Fruit fly (Drosophila melanogaster) whole organism, embryonic: Measurements from ENCODE around the gene CG8066.

ENCODE experiments used
- Awh ChIP-seq: fragments of 200-800 bp; sonication (Bioruptor generic); IDR thresholded peaks from 2 replicates; pipeline ENCODE4, ENCODE4 v1.3.6; 2022; ENCODE audit warnings: missing biosample characterization, missing genetic modification characterization
- CG10979 ChIP-seq: fragments of 200-800 bp; sonication (Bioruptor generic); optimal IDR thresholded peaks from 2 replicates; lab custom pipeline; 2018; ENCODE audit warnings: missing biosample characterization, mild to moderate bottlenecking, missing genetic modification characterization, moderate library complexity
- CG11247 ChIP-seq: fragments of 200-800 bp; sonication (Bioruptor generic); IDR thresholded peaks from 2 replicates; pipeline ENCODE4 v1.3.6; 2022; ENCODE audit warnings: missing biosample characterization, missing genetic modification characterization
- CG12071 ChIP-seq: fragments of 200-800 bp; sonication (Bioruptor generic); optimal IDR thresholded peaks from 3 replicates; lab custom pipeline; 2018; ENCODE audit warnings: missing biosample characterization, mild to moderate bottlenecking, missing genetic modification characterization
- CG14014 ChIP-seq: fragments of 200-800 bp; sonication (Bioruptor generic); IDR thresholded peaks from 2 replicates; pipeline ENCODE4 v1.3.6; 2022; ENCODE audit warnings: missing biosample characterization, missing genetic modification characterization
- CG15073 ChIP-seq: fragments of 200-800 bp; sonication (Bioruptor generic); optimal IDR thresholded peaks from 2 replicates; lab custom pipeline; 2016; ENCODE audit warnings: missing biosample characterization, missing genetic modification characterization
- CG15269 ChIP-seq: fragments of 200-800 bp; sonication (Bioruptor generic); optimal IDR thresholded peaks from 2 replicates; lab custom pipeline; 2018; ENCODE audit warnings: missing biosample characterization, mild to moderate bottlenecking, missing genetic modification characterization, moderate library complexity
- CG32767 ChIP-seq: fragments of 200-800 bp; sonication (Bioruptor generic); IDR thresholded peaks from 2 replicates; pipeline ENCODE4 v1.3.6; 2022; ENCODE audit warnings: missing biosample characterization, missing genetic modification characterization
- CG34224 ChIP-seq: fragments of 200-800 bp; sonication (Bioruptor generic); IDR thresholded peaks from 3 replicates; pipeline ENCODE4 v1.3.6; 2022; ENCODE audit warnings: missing biosample characterization, missing genetic modification characterization; ENCODE audit not compliant: partially characterized antibody
- CG3838 ChIP-seq: fragments of 200-800 bp; sonication (Bioruptor generic); optimal IDR thresholded peaks from 3 replicates; lab custom pipeline; 2016; ENCODE audit warnings: missing biosample characterization, missing genetic modification characterization
- CG42726 ChIP-seq: fragments of 200-800 bp; sonication (Bioruptor generic); IDR thresholded peaks from 2 replicates; pipeline ENCODE4 v1.3.6; 2022; ENCODE audit warnings: missing biosample characterization, missing genetic modification characterization; ENCODE audit not compliant: partially characterized antibody
- CG5180 ChIP-seq: fragments of 200-800 bp; sonication (Bioruptor generic); optimal IDR thresholded peaks from 3 replicates; lab custom pipeline; 2017; ENCODE audit warnings: missing biosample characterization, missing genetic modification characterization, mild to moderate bottlenecking, moderate library complexity, missing genetic modification reagents
- CG5953 ChIP-seq: fragments of 200-800 bp; sonication (Bioruptor generic); IDR thresholded peaks from 2 replicates; pipeline ENCODE4 v1.3.6; 2022; ENCODE audit warnings: missing biosample characterization, missing genetic modification characterization
- CG8359 ChIP-seq: fragments of 200-800 bp; sonication (Bioruptor generic); optimal IDR thresholded peaks from 2 replicates; lab custom pipeline; 2017; ENCODE audit warnings: missing biosample characterization, mild to moderate bottlenecking, missing genetic modification characterization, borderline replicate concordance
- CG8388 ChIP-seq: fragments of 200-800 bp; sonication (Bioruptor generic); optimal IDR thresholded peaks from 2 replicates; lab custom pipeline; 2019; ENCODE audit warnings: missing biosample characterization, mild to moderate bottlenecking, missing genetic modification characterization, moderate library complexity
- CTCF ChIP-seq: fragments of 200-800 bp; sonication (Bioruptor generic); optimal IDR thresholded peaks from 2 replicates; lab custom pipeline; 2017; ENCODE audit warnings: missing biosample characterization, mild to moderate bottlenecking, missing genetic modification characterization, moderate library complexity
- CkIIα-i1 ChIP-seq: fragments of 200-800 bp; sonication (Bioruptor generic); IDR thresholded peaks from 2 replicates; pipeline ENCODE4 v1.3.6; 2022; ENCODE audit warnings: missing biosample characterization, missing genetic modification characterization
- CrebB ChIP-seq: fragments of 200-800 bp; sonication (Bioruptor generic); optimal IDR thresholded peaks from 3 replicates; lab custom pipeline; 2018; ENCODE audit warnings: missing biosample characterization, mild to moderate bottlenecking, missing genetic modification characterization
- D19A ChIP-seq: fragments of 200-800 bp; optimal IDR thresholded peaks from 3 replicates; lab custom pipeline; 2019; ENCODE audit warnings: missing biosample characterization, mild to moderate bottlenecking, missing genetic modification characterization, moderate library complexity
- Ets65A ChIP-seq: fragments of 200-800 bp; sonication (Bioruptor generic); peaks from one replicate; lab custom pipeline; 2016; ENCODE audit warnings: missing biosample characterization, missing genetic modification characterization
- HLH4C ChIP-seq: fragments of 200-800 bp; sonication (Bioruptor generic); IDR thresholded peaks from 3 replicates; pipeline ENCODE4 v1.3.6; 2022; ENCODE audit warnings: missing biosample characterization, missing genetic modification characterization; ENCODE audit not compliant: partially characterized antibody
- HLH54F ChIP-seq: fragments of 200-800 bp; sonication (Bioruptor generic); optimal IDR thresholded peaks from 3 replicates; lab custom pipeline; 2016; ENCODE audit warnings: missing biosample characterization, missing genetic modification characterization
- Hey ChIP-seq: fragments of 200-800 bp; sonication (Bioruptor generic); optimal IDR thresholded peaks from 3 replicates; lab custom pipeline; 2018; ENCODE audit warnings: missing biosample characterization, mild to moderate bottlenecking, missing genetic modification characterization
- HmgZ ChIP-seq: fragments of 200-800 bp; sonication (Bioruptor generic); optimal IDR thresholded peaks from 2 replicates; lab custom pipeline; 2018; ENCODE audit warnings: missing biosample characterization, mild to moderate bottlenecking, missing genetic modification characterization
- Hsf ChIP-seq: fragments of 200-800 bp; sonication (Bioruptor generic); optimal IDR thresholded peaks from 3 replicates; lab custom pipeline; 2016; ENCODE audit warnings: missing biosample characterization, missing genetic modification characterization
- Jarid2 ChIP-seq: fragments of 200-800 bp; sonication (Bioruptor generic); optimal IDR thresholded peaks from 3 replicates; lab custom pipeline; 2017; ENCODE audit warnings: mild to moderate bottlenecking, missing biosample characterization, missing genetic modification reagents, missing genetic modification characterization
- MESR4 ChIP-seq: fragments of 200-800 bp; sonication (Bioruptor generic); optimal IDR thresholded peaks from 2 replicates; lab custom pipeline; 2018; ENCODE audit warnings: missing biosample characterization, mild to moderate bottlenecking, missing genetic modification characterization, moderate library complexity
- Ravus ChIP-seq: fragments of 200-800 bp; sonication (Bioruptor generic); IDR thresholded peaks from 2 replicates; pipeline ENCODE4 v1.3.6; 2022; ENCODE audit warnings: missing biosample characterization, missing genetic modification characterization
- Six4 ChIP-seq: fragments of 200-800 bp; sonication (Bioruptor generic); optimal IDR thresholded peaks from 2 replicates; lab custom pipeline; 2016; ENCODE audit warnings: missing biosample characterization, missing genetic modification characterization
- amos ChIP-seq: fragments of 200-800 bp; sonication (Bioruptor generic); IDR thresholded peaks from 2 replicates; pipeline ENCODE4 v1.3.6; 2022; ENCODE audit warnings: missing biosample characterization, missing genetic modification characterization; ENCODE audit not compliant: partially characterized antibody
- ase ChIP-seq: fragments of 200-800 bp; sonication (Bioruptor generic); IDR thresholded peaks from 3 replicates; pipeline ENCODE4 v1.3.6; 2022; ENCODE audit warnings: missing biosample characterization, missing genetic modification characterization
- chinmo ChIP-seq: fragments of 200-800 bp; sonication (Bioruptor generic); IDR thresholded peaks from 4 replicates; pipeline ENCODE4 v1.3.6; 2022; ENCODE audit warnings: missing biosample characterization, missing genetic modification characterization; ENCODE audit not compliant: partially characterized antibody
- corto ChIP-seq: fragments of 200-800 bp; sonication (Bioruptor generic); optimal IDR thresholded peaks from 2 replicates; lab custom pipeline; 2016; ENCODE audit warnings: missing biosample characterization, mild to moderate bottlenecking, missing genetic modification characterization, moderate library complexity
- cwo ChIP-seq: fragments of 200-800 bp; sonication (Bioruptor generic); optimal IDR thresholded peaks from 3 replicates; lab custom pipeline; 2017; ENCODE audit warnings: missing biosample characterization, missing genetic modification characterization, mild to moderate bottlenecking, moderate library complexity, missing genetic modification reagents
- gem ChIP-seq: fragments of 200-800 bp; sonication (Bioruptor generic); optimal IDR thresholded peaks from 2 replicates; lab custom pipeline; 2019; ENCODE audit warnings: missing biosample characterization, mild to moderate bottlenecking, missing genetic modification characterization, moderate library complexity
- hbn ChIP-seq: fragments of 200-800 bp; sonication (Bioruptor generic); IDR thresholded peaks from 2 replicates; pipeline ENCODE4 v1.3.6; 2022; ENCODE audit warnings: missing biosample characterization, missing genetic modification characterization; ENCODE audit not compliant: partially characterized antibody
- insv ChIP-seq, 2 experiments: fragments of 200-800 bp; sonication (Bioruptor generic); optimal IDR thresholded peaks; 3 replicates each; lab custom pipeline; 2016 to 2018; ENCODE audit warnings: missing biosample characterization in 2 of 2, missing genetic modification characterization in 2 of 2
- knrl ChIP-seq: fragments of 200-800 bp; sonication (Bioruptor generic); IDR thresholded peaks from 3 replicates; pipeline ENCODE4 v1.3.6; 2022; ENCODE audit warnings: missing biosample characterization, missing genetic modification characterization; ENCODE audit not compliant: partially characterized antibody
- lbe ChIP-seq: fragments of 200-800 bp; sonication (Bioruptor generic); optimal IDR thresholded peaks from 2 replicates; lab custom pipeline; 2016; ENCODE audit warnings: missing biosample characterization, mild to moderate bottlenecking, missing genetic modification characterization
- nau ChIP-seq: fragments of 200-800 bp; sonication (Bioruptor generic); optimal IDR thresholded peaks from 3 replicates; lab custom pipeline; 2017; ENCODE audit warnings: missing biosample characterization, mild to moderate bottlenecking, missing genetic modification characterization, missing genetic modification reagents
- oc ChIP-seq: fragments of 200-800 bp; sonication (Bioruptor generic); optimal IDR thresholded peaks from 2 replicates; lab custom pipeline; 2018; ENCODE audit warnings: missing biosample characterization, mild to moderate bottlenecking, missing genetic modification characterization, moderate library complexity
- org-1 ChIP-seq: fragments of 200-800 bp; sonication (Bioruptor generic); optimal IDR thresholded peaks from 2 replicates; lab custom pipeline; 2017; ENCODE audit warnings: missing biosample characterization, missing genetic modification characterization
- otp ChIP-seq: fragments of 200-800 bp; sonication (Bioruptor generic); IDR thresholded peaks from 3 replicates; pipeline ENCODE4, ENCODE4 v1.3.6; 2022; ENCODE audit warnings: missing biosample characterization, missing genetic modification characterization
- peb ChIP-seq: fragments of 200-800 bp; sonication (Bioruptor generic); IDR thresholded peaks from 2 replicates; pipeline ENCODE4 v1.3.6; 2022; ENCODE audit warnings: missing biosample characterization, missing genetic modification characterization
- sc ChIP-seq, 3 experiments: fragments of >200 bp in 2 of 3; fragments of 200-800 bp in 1 of 3; sonication (Bioruptor generic) in 1 of 3; optimal IDR thresholded peaks; 2 replicates in 2 of 3; 3 replicates in 1 of 3; lab custom pipeline; 2017; ENCODE audit warnings: mild to moderate bottlenecking in 1 of 3, missing biosample characterization in 1 of 3, missing genetic modification characterization in 1 of 3, missing genetic modification reagents in 1 of 3
- tap ChIP-seq: fragments of 200-800 bp; optimal IDR thresholded peaks from 3 replicates; lab custom pipeline; 2019; ENCODE audit warnings: missing biosample characterization, mild to moderate bottlenecking, missing genetic modification characterization, moderate library complexity
- vnd ChIP-seq: fragments of 200-800 bp; sonication (Bioruptor generic); IDR thresholded peaks from 3 replicates; pipeline ENCODE4 v1.3.6; 2022; ENCODE audit warnings: missing biosample characterization, missing genetic modification characterization; ENCODE audit not compliant: partially characterized antibody
- wdn ChIP-seq: fragments of 200-800 bp; sonication (Bioruptor generic); IDR thresholded peaks from 2 replicates; pipeline ENCODE4 v1.3.6; 2022; ENCODE audit warnings: missing biosample characterization, missing genetic modification characterization

The CG8066 gene

dm6 chr3R:14590753-14591535 lies 22.3 kb upstream of the CG8066 start (continued):
- TF ChIP-seq CG3838 (GFP tag; lab: Kevin White, UChicago) (no peak), CG42726 (GFP tag; lab: Robert Waterston, UW) (no peak), oc (tag; lab: Kevin White, UChicago) (peak; percentile 74), HLH4C (GFP tag; lab: Robert Waterston, UW) (no peak), CG32767 (peak; percentile 74), CG12071 (GFP tag; lab: Kevin White, UChicago) (peak; percentile 20), D19A (tag; lab: Kevin White, UChicago) (peak; percentile 93), amos (GFP tag; lab: Robert Waterston, UW) (no peak), Six4 (GFP tag; lab: Kevin White, UChicago) (peak; percentile 80), MESR4 (GFP tag; lab: Kevin White, UChicago) (no peak), CG15269 (tag; lab: Kevin White, UChicago) (peak; percentile 74), CTCF (GFP tag; lab: Kevin White, UChicago) (peak; percentile 21), knrl (GFP tag; lab: Robert Waterston, UW) (no peak), CG8359 (GFP tag; lab: Kevin White, UChicago) (peak; percentile 77), tap (peak; percentile 85), CG15073 (GFP tag; lab: Kevin White, UChicago) (peak; percentile 48), CkIIα-i1 (GFP tag; lab: Robert Waterston, UW) (no peak), Ravus (GFP tag; lab: Robert Waterston, UW) (no peak), CG5953 (GFP tag; lab: Robert Waterston, UW) (no peak; the same call in 1 of the 2 replicates), CG10979 (tag; lab: Kevin White, UChicago) (peak; percentile 98), sc (optimal IDR thresholded peaks at IDR 0.05; lab: Kevin White, UChicago) (no peak), sc (GFP tag; optimal IDR thresholded peaks at IDR 0.05; lab: Kevin White, UChicago) (peak; percentile 93), ase (GFP tag; lab: Robert Waterston, UW) (peak; percentile 68; the same call in 1 of the 3 replicates), Awh (GFP tag; lab: Robert Waterston, UW) (peak; percentile 69), HLH54F (GFP tag; lab: Kevin White, UChicago) (no peak), corto (no peak), chinmo (GFP tag; lab: Robert Waterston, UW) (no peak), CrebB (tag; lab: Kevin White, UChicago) (peak; percentile 39), nau (GFP tag; lab: Kevin White, UChicago) (peak; percentile 61), gem (tag; lab: Kevin White, UChicago) (peak; percentile 96), wdn (GFP tag; lab: Robert Waterston, UW) (no peak), CG14014 (no peak), CG11247 (GFP tag; lab: Robert Waterston, UW) (no peak), CG34224 (GFP tag; lab: Robert Waterston, UW) (no peak), otp (GFP tag; lab: Robert Waterston, UW) (peak; percentile 77; the same call in 2 of the 3 replicates), lbe (no peak), Hey (tag; lab: Kevin White, UChicago) (no peak), org-1 (GFP tag; lab: Kevin White, UChicago) (peak; percentile 79), Ets65A (peak; percentile 54), vnd (GFP tag; lab: Robert Waterston, UW) (no peak), Jarid2 (GFP tag; lab: Kevin White, UChicago) (peak; percentile 47), insv (GFP tag; optimal IDR thresholded peaks at IDR 0.05; lab: Kevin White, UChicago) (peak in 1 of 2 experiments; percentile 9), cwo (GFP tag; lab: Kevin White, UChicago) (peak; percentile 38), peb (GFP tag; lab: Robert Waterston, UW) (peak; percentile 71), Hsf (GFP tag; lab: Kevin White, UChicago) (peak; percentile 57), HmgZ (tag; lab: Kevin White, UChicago) (peak; percentile 1), hbn (no peak), CG8388 (peak; percentile 93), CG5180 (GFP tag; lab: Kevin White, UChicago) (peak; percentile 64)
